Fruit fly (Drosophila melanogaster): ENCODE data around the gene VAChT.

VAChT gene

DNA sequence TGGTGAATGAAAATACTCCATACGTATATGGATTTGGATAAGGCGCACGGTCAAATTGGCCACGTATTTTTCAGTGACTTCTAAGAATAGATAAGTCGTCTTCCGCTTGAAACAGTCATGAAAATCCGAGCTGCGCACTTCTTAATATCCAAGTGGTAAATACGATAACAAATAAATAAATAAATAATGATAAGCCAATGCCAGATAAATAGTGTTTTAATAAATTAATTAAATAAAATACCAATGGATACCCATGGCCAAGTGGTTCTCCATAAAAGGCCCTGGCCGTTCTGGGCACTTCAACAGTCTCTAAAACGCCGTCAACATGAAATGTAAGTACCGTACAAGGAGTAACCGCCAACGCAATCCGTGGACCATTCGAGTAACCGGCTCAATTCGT is 27.1 kb downstream of the VAChT start, which contains the start of gene CG14302:
Gene CG14302, plus strand, starts transcription at position 301 of the 400 bp plus-strand sequence.
- TF ChIP-seq Fer2 (tag; optimal IDR thresholded peaks at IDR 0.05) (no peak), Kr (GFP tag; optimal IDR thresholded peaks at IDR 0.05) (no peak), CG31388 (GFP tag; optimal IDR thresholded peaks at IDR 0.05) (no peak), luna (GFP tag; optimal IDR thresholded peaks at IDR 0.05) (no peak), ab (GFP tag; optimal IDR thresholded peaks at IDR 0.05) (no peak), so (GFP tag; IDR thresholded peaks at IDR 0.05) (no peak)

- TF ChIP-seq sug (tag; optimal IDR thresholded peaks at IDR 0.05) (peak; percentile 63), mirr (GFP tag; optimal IDR thresholded peaks at IDR 0.05) (peak; percentile 38), Opbp (GFP tag; IDR thresholded peaks at IDR 0.05; ENCODE audit: partially characterized antibody) (0 out of 3 replicates have a peak, but pooled peaks have one; percentile 12), CG8765 (GFP tag; IDR thresholded peaks at IDR 0.05) (no peak), ftz-f1 (GFP tag; optimal IDR thresholded peaks at IDR 0.05) (peak; percentile 74), Med (GFP tag) (peak; percentile 42), CG15269 (tag; optimal IDR thresholded peaks at IDR 0.05) (no peak)
These were observed 28.3 kb downstream of the VAChT start for dm6 chr3R:18733580-18733979.

DNA sequence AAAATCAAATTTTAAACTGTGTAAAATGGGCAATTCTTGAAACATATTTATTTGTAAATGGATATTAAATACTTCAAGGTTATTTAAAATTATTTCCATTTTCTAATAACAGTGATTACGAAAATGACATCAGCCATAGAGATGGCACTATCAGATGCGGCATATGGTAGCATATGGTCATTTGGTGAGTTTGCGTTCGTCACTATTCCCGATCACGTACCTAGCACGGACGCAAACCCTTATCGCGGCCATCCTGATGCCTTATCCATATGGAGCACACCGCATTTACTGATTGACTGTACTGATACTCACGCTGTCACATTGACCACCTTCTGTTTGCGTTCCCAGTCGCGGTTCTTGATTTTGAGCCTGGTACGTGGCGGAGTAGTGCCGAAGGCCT is 32.8 kb downstream of the VAChT start:
- TF ChIP-seq zfh1 (GFP tag; IDR thresholded peaks at IDR 0.05) = 0 out of 3 replicates have a peak, but pooled peaks have one; percentile 25
- 0 out of 2 replicates have a peak, but pooled peaks have one; percentile 28 for TF ChIP-seq CG2129 (GFP tag; IDR thresholded peaks at IDR 0.05; ENCODE audit: partially characterized antibody)
- no peak for TF ChIP-seq Dip2 (GFP tag; IDR thresholded peaks at IDR 0.05)
- TF ChIP-seq dm (GFP tag; optimal IDR thresholded peaks at IDR 0.05) = peak; percentile 8
- peak; percentile 46 for TF ChIP-seq amos (GFP tag; IDR thresholded peaks at IDR 0.05; ENCODE audit: partially characterized antibody)
- peak; percentile 37; the same call in 1 of the 2 replicates for TF ChIP-seq Bgb (GFP tag; IDR thresholded peaks at IDR 0.05; ENCODE audit: partially characterized antibody)
- TF ChIP-seq al (GFP tag; IDR thresholded peaks at IDR 0.05) = no peak
- peak; percentile 57 for TF ChIP-seq BEAF-32 (GFP tag; optimal IDR thresholded peaks at IDR 0.05)
- TF ChIP-seq Meics (GFP tag; optimal IDR thresholded peaks at IDR 0.05) = peak; percentile 97
- TF ChIP-seq Gug (GFP tag; IDR thresholded peaks at IDR 0.05) = peak; percentile 45; the same call in 1 of the 4 replicates
- no peak for TF ChIP-seq CG8290 (GFP tag; optimal IDR thresholded peaks at IDR 0.05)
- TF ChIP-seq CG8290 (tag; optimal IDR thresholded peaks at IDR 0.05) = peak in 1 of 2 experiments; percentile 69
- TF ChIP-seq CG13624 (GFP tag; optimal IDR thresholded peaks at IDR 0.05) = peak; percentile 6
- TF ChIP-seq Antp (GFP tag; optimal IDR thresholded peaks at IDR 0.05) = peak; percentile 13
- no peak for TF ChIP-seq NC2α (GFP tag; optimal IDR thresholded peaks at IDR 0.05)
- TF ChIP-seq sens (GFP tag) = peak; percentile 74
- TF ChIP-seq trem (tag; optimal IDR thresholded peaks at IDR 0.05) = peak; percentile 39
- peak; percentile 53; the same call in 1 of the 3 replicates for TF ChIP-seq CG11456 (GFP tag; IDR thresholded peaks at IDR 0.05)
- peak; percentile 3 for TF ChIP-seq Ets97D (GFP tag; optimal IDR thresholded peaks at IDR 0.05)
- TF ChIP-seq Ets65A (GFP tag) = peak; percentile 88
- no peak for TF ChIP-seq CG7556 (GFP tag; optimal IDR thresholded peaks at IDR 0.05)
- peak; percentile 45 for TF ChIP-seq zen (tag; optimal IDR thresholded peaks at IDR 0.05)
- TF ChIP-seq row (GFP tag; IDR thresholded peaks at IDR 0.05) = peak; percentile 53
- TF ChIP-seq pita (GFP tag; optimal IDR thresholded peaks at IDR 0.05) = peak; percentile 21
- peak; percentile 68 for TF ChIP-seq stwl (tag; optimal IDR thresholded peaks at IDR 0.05)
- TF ChIP-seq pan (optimal IDR thresholded peaks at IDR 0.05) = no peak
- peak in 1 of 2 experiments; percentile 6 for TF ChIP-seq pan (GFP tag; optimal IDR thresholded peaks at IDR 0.05 in 1 of 2, IDR thresholded peaks at IDR 0.05 in 1 of 2)
- TF ChIP-seq inv (GFP tag; IDR thresholded peaks at IDR 0.05; ENCODE audit: partially characterized antibody) = peak; percentile 19; the same call in 1 of the 2 replicates
- TF ChIP-seq phol (tag; optimal IDR thresholded peaks at IDR 0.05) = peak; percentile 35
- 0 out of 3 replicates have a peak, but pooled peaks have one; percentile 39 for TF ChIP-seq CG14860 (GFP tag; IDR thresholded peaks at IDR 0.05; ENCODE audit: partially characterized antibody)
- 0 out of 3 replicates have a peak, but pooled peaks have one; percentile 27 for TF ChIP-seq CG2199 (GFP tag; IDR thresholded peaks at IDR 0.05)
- TF ChIP-seq Pdp1 (GFP tag; optimal IDR thresholded peaks at IDR 0.05) = peak in 1 of 2 experiments; percentile 40
- TF ChIP-seq prd (optimal IDR thresholded peaks at IDR 0.05) = no peak
- peak; percentile 51; the same call in 2 of the 3 replicates for TF ChIP-seq prd (GFP tag; IDR thresholded peaks at IDR 0.05)
- TF ChIP-seq Sry-δ (GFP tag; optimal IDR thresholded peaks at IDR 0.05) = peak; percentile 72

All from whole organism, embryonic.